Worm (Caenorhabditis elegans): ENCODE results near the gene ZK666.1.

DNA sequence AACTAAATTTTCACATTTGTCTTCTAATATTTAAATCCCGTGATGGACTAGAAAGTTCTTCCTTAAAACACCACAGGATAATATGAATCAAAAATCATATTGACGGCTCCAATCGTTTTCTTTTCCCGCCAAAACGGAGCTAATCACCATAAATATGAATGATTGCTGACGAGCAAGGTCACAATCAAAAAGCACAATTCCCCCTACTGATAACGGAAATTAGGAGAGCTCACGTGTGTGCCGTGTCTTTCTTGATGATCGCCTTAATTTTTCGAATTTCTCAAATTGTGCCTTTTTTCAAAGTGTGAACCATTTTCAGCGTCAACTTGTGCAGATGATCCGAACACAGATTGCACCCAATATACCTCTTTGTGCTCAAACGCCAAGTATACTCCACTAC, 27.2 kb downstream of the ZK666.1 start:
- peak; percentile 83 for TF ChIP-seq elt-2 (tag; optimal IDR thresholded peaks at IDR 0.05)
- TF ChIP-seq pha-4 (tag; optimal IDR thresholded peaks at IDR 0.05), result no peak
- TF ChIP-seq hmg-11 (tag; optimal IDR thresholded peaks at IDR 0.05), result no peak
- no peak for TF ChIP-seq elt-1 (tag; optimal IDR thresholded peaks at IDR 0.05)
- TF ChIP-seq nhr-77 (tag; optimal IDR thresholded peaks at IDR 0.05), result no peak
- no peak for TF ChIP-seq egl-27 (tag; optimal IDR thresholded peaks at IDR 0.05)
- no peak for TF ChIP-seq sea-2 (GFP tag; optimal IDR thresholded peaks at IDR 0.05)
- TF ChIP-seq daf-12 (tag; optimal IDR thresholded peaks at IDR 0.05), result no peak
- no peak for TF ChIP-seq fos-1 (tag; optimal IDR thresholded peaks at IDR 0.05)
- TF ChIP-seq ztf-11 (tag; optimal IDR thresholded peaks at IDR 0.05), result no peak
- no peak for TF ChIP-seq tbx-2 (tag; optimal IDR thresholded peaks at IDR 0.05)
- TF ChIP-seq nhr-28 (tag; optimal IDR thresholded peaks at IDR 0.05), result no peak
- no peak for TF ChIP-seq zag-1 (tag; optimal IDR thresholded peaks at IDR 0.05)

Data from whole organism, L3 larva.